Worm (Caenorhabditis elegans) whole organism, mixed stage, embryonic: ENCODE measurements around the gene cyp-25A6.

Experiments used
- bed-3 ChIP-seq: fragments of 200-800 bp; sonication (Bioruptor generic); optimal IDR thresholded peaks from 3 replicates; lab custom pipeline; 2018; ENCODE audit warnings: mild to moderate bottlenecking, missing genetic modification characterization, moderate library complexity, missing compliant biosample characterization
- blmp-1 ChIP-seq: fragments of 150-350 bp; optimal IDR thresholded peaks from 2 replicates; lab custom pipeline; 2014; ENCODE audit warnings: missing biosample characterization, missing genetic modification characterization
- elt-3 ChIP-seq: fragments of 150-350 bp; optimal IDR thresholded peaks from 2 replicates; lab custom pipeline; 2014; ENCODE audit warnings: missing biosample characterization, missing genetic modification characterization
- hlh-1 ChIP-seq: fragments of 150-350 bp; optimal IDR thresholded peaks from 2 replicates; lab custom pipeline; 2014; ENCODE audit warnings: missing biosample characterization, missing genetic modification reagents, missing genetic modification characterization
- nhr-12 ChIP-seq: fragments of 150-350 bp; optimal IDR thresholded peaks from 2 replicates; lab custom pipeline; 2014; ENCODE audit warnings: missing biosample characterization, missing genetic modification characterization
- nhr-28 ChIP-seq: fragments of 150-350 bp; optimal IDR thresholded peaks from 2 replicates; lab custom pipeline; 2014; ENCODE audit warnings: missing biosample characterization, missing genetic modification characterization
- snpc-4 ChIP-seq: fragments of 150-350 bp; optimal IDR thresholded peaks from 2 replicates; lab custom pipeline; 2014; ENCODE audit warnings: missing biosample characterization, missing genetic modification characterization
- unc-62 ChIP-seq: fragments of 150-350 bp; optimal IDR thresholded peaks from 2 replicates; lab custom pipeline; 2014; ENCODE audit warnings: missing biosample characterization, missing genetic modification reagents, missing genetic modification characterization

- no peak for TF ChIP-seq unc-62 (GFP tag; lab: Kevin White, UChicago)
- no peak for TF ChIP-seq nhr-12 (tag; lab: Kevin White, UChicago)
- TF ChIP-seq snpc-4 (tag; lab: Kevin White, UChicago) = no peak
- no peak for TF ChIP-seq nhr-28 (tag; lab: Kevin White, UChicago)
- no peak for TF ChIP-seq elt-3 (tag; lab: Kevin White, UChicago)
- TF ChIP-seq blmp-1 = no peak
- no peak for TF ChIP-seq hlh-1
- TF ChIP-seq bed-3 = no peak
Observed at ce11 chrIV:4207088-4207487, 9.8 kb downstream of the cyp-25A6 start, which contains the start of gene osgn-1.
